Worm (Caenorhabditis elegans) whole organism, mixed stage, embryonic: ENCODE data around the gene ska-3.

Experiments
- lsy-2 ChIP-seq: fragments of 150-350 bp; optimal IDR thresholded peaks from 2 replicates; lab custom pipeline; 2014; ENCODE audit warnings: missing biosample characterization, missing genetic modification characterization
- sptf-1 ChIP-seq: sonication (generic microtip); optimal IDR thresholded peaks from 2 replicates; lab custom pipeline; 2017; ENCODE audit warnings: mild to moderate bottlenecking, missing genetic modification characterization, moderate library complexity, missing compliant biosample characterization

DNA sequence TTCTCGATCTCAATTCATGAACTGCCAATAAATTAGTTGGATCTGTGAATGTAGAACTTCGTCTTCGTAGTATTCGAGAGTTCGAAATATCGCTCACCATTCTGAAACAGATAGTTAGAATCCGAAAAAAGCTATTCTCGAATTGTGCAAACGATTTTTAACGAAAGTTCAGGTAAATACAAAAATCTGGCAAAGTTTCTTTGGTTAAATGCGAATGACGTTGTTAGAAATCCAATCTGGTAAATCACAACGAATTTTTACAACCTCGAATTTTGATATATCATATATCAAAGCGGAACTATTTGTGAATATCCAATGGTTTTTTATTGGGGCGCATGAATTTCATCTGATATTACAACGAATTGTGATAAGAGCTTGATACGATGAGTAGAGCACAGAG is 30.4 kb upstream of the ska-3 start, which contains the start of gene hpo-28:
- TF ChIP-seq lsy-2 (tag; lab: Kevin White, UChicago) (no peak), sptf-1 (tag; lab: Kevin White, UChicago) (no peak)
